Worm (Caenorhabditis elegans) whole organism, L2 larva: Measurements from ENCODE around the gene B0495.7.

Experiments
- alr-1 ChIP-seq: fragments of 150-350 bp; optimal IDR thresholded peaks from 2 replicates; lab custom pipeline; 2014; ENCODE audit warnings: missing biosample characterization, missing genetic modification characterization
- ceh-82 ChIP-seq: fragments of 150-350 bp; optimal IDR thresholded peaks from 2 replicates; lab custom pipeline; 2014; ENCODE audit warnings: missing biosample characterization, missing genetic modification characterization
- lin-13 ChIP-seq: fragments of 150-350 bp; optimal IDR thresholded peaks from 2 replicates; lab custom pipeline; 2014; ENCODE audit warnings: missing biosample characterization, missing genetic modification reagents, missing genetic modification characterization
- mdl-1 ChIP-seq, 2 experiments: fragments of 150-350 bp in 1 of 2; sonication (generic microtip) in 1 of 2; optimal IDR thresholded peaks; 2 replicates each; lab custom pipeline; 2017; ENCODE audit warnings: missing biosample characterization in 2 of 2, missing genetic modification characterization in 2 of 2
- nhr-12 ChIP-seq: fragments of 150-350 bp; optimal IDR thresholded peaks from 2 replicates; lab custom pipeline; 2014; ENCODE audit warnings: missing biosample characterization, missing genetic modification characterization
- nhr-237 ChIP-seq: fragments of 150-350 bp; optimal IDR thresholded peaks from 2 replicates; lab custom pipeline; 2014; ENCODE audit warnings: missing biosample characterization, missing genetic modification characterization
- ztf-11 ChIP-seq: sonication (generic microtip); optimal IDR thresholded peaks from 2 replicates; lab custom pipeline; 2017; ENCODE audit warnings: missing biosample characterization, missing genetic modification characterization

DNA sequence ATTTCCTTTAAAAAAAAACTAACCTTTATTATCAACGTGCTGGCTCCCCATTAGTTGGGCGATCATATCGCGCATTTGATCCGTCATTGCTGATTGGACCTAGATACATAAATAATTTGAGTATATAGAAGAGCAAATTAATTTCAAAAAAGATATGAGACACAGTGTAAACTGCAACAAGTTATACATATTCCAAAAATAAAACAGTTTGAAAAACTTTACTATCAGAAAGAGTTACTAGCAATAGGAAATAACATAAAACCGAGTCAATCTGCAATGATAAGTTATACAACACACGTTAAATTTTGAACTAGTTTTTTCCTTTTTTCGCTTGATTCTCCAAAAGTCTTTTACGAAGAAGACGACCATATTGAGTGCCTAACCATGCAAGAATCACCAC lies 2.4 kb upstream of the B0495.7 start, which contains the start of gene luc-7L:
- no peak for TF ChIP-seq ceh-82 (tag; lab: Kevin White, UChicago)
- no peak for TF ChIP-seq nhr-12 (tag; lab: Kevin White, UChicago)
- no peak for TF ChIP-seq nhr-237 (tag; lab: Kevin White, UChicago)
- no peak for TF ChIP-seq mdl-1 (tag; optimal IDR thresholded peaks at IDR 0.05; lab: Kevin White, UChicago)
- TF ChIP-seq lin-13 (GFP tag; lab: Kevin White, UChicago) = no peak
- TF ChIP-seq alr-1 = no peak
- no peak for TF ChIP-seq ztf-11
